Fruit fly (Drosophila melanogaster) whole organism, embryonic: ENCODE data around the gene CG31103.

Experiments used
- BEAF-32 ChIP-seq: fragments of 200-800 bp; sonication (Bioruptor generic); optimal IDR thresholded peaks from 3 replicates; lab custom pipeline; 2017; ENCODE audit warnings: missing biosample characterization, missing genetic modification characterization, mild to moderate bottlenecking, moderate library complexity, missing genetic modification reagents
- Bgb ChIP-seq: fragments of 200-800 bp; sonication (Bioruptor generic); IDR thresholded peaks from 2 replicates; pipeline ENCODE4 v1.3.6; 2022; ENCODE audit warnings: missing biosample characterization, missing genetic modification characterization; ENCODE audit not compliant: partially characterized antibody
- CG10209 ChIP-seq: fragments of 200-800 bp; sonication (Bioruptor generic); optimal IDR thresholded peaks from 3 replicates; lab custom pipeline; 2017; ENCODE audit warnings: missing biosample characterization, mild to moderate bottlenecking, missing genetic modification characterization, missing genetic modification reagents
- CG10543 ChIP-seq: fragments of 200-800 bp; sonication (Bioruptor generic); optimal IDR thresholded peaks from 3 replicates; lab custom pipeline; 2017; ENCODE audit warnings: missing biosample characterization, mild to moderate bottlenecking, missing genetic modification characterization, moderate library complexity
- CG12219 ChIP-seq: fragments of 200-800 bp; sonication (Bioruptor generic); optimal IDR thresholded peaks from 3 replicates; lab custom pipeline; 2018; ENCODE audit warnings: missing biosample characterization, mild to moderate bottlenecking, missing genetic modification characterization
- CG13287 ChIP-seq: fragments of 200-800 bp; sonication (Bioruptor generic); IDR thresholded peaks from 2 replicates; pipeline ENCODE4 v1.3.6; 2022; ENCODE audit warnings: missing biosample characterization, missing genetic modification characterization; ENCODE audit not compliant: partially characterized antibody
- CG1602 ChIP-seq: fragments of 200-800 bp; sonication (Bioruptor generic); optimal IDR thresholded peaks from 3 replicates; lab custom pipeline; 2016; ENCODE audit warnings: missing biosample characterization, missing genetic modification characterization
- CG1647 ChIP-seq: fragments of 200-800 bp; sonication (Bioruptor generic); optimal IDR thresholded peaks from 3 replicates; lab custom pipeline; 2016; ENCODE audit warnings: missing biosample characterization, missing genetic modification characterization
- CG17568 ChIP-seq: fragments of 200-800 bp; sonication (Bioruptor generic); optimal IDR thresholded peaks from 2 replicates; lab custom pipeline; 2018; ENCODE audit warnings: missing biosample characterization, mild to moderate bottlenecking, missing genetic modification characterization, moderate library complexity
- CG18476 ChIP-seq: fragments of 200-800 bp; sonication (Bioruptor generic); optimal IDR thresholded peaks from 2 replicates; lab custom pipeline; 2016; ENCODE audit warnings: missing biosample characterization, mild to moderate bottlenecking, missing genetic modification characterization
- CG31224 ChIP-seq: fragments of 200-800 bp; sonication (Bioruptor generic); IDR thresholded peaks from 2 replicates; pipeline ENCODE4 v1.3.6; 2022; ENCODE audit warnings: missing biosample characterization, missing genetic modification characterization
- CG3281 ChIP-seq: fragments of 200-800 bp; sonication (Bioruptor generic); optimal IDR thresholded peaks from 3 replicates; lab custom pipeline; 2017; ENCODE audit warnings: missing biosample characterization, mild to moderate bottlenecking, missing genetic modification characterization
- CG34224 ChIP-seq: fragments of 200-800 bp; sonication (Bioruptor generic); IDR thresholded peaks from 3 replicates; pipeline ENCODE4 v1.3.6; 2022; ENCODE audit warnings: missing biosample characterization, missing genetic modification characterization; ENCODE audit not compliant: partially characterized antibody
- CG34376 ChIP-seq: fragments of 200-800 bp; sonication (Bioruptor generic); optimal IDR thresholded peaks from 2 replicates; lab custom pipeline; 2018; ENCODE audit warnings: missing biosample characterization, mild to moderate bottlenecking, missing genetic modification characterization
- CG6791 ChIP-seq: fragments of 200-800 bp; sonication (Bioruptor generic); IDR thresholded peaks from 3 replicates; pipeline ENCODE4 v1.3.6; 2022; ENCODE audit warnings: missing biosample characterization, missing genetic modification characterization; ENCODE audit not compliant: partially characterized antibody
- CTCF ChIP-seq: fragments of 200-800 bp; sonication (Bioruptor generic); optimal IDR thresholded peaks from 2 replicates; lab custom pipeline; 2017; ENCODE audit warnings: missing biosample characterization, mild to moderate bottlenecking, missing genetic modification characterization, moderate library complexity
- CoRest ChIP-seq: fragments of 200-800 bp; sonication (Bioruptor generic); optimal IDR thresholded peaks from 3 replicates; lab custom pipeline; 2018; ENCODE audit warnings: missing biosample characterization, mild to moderate bottlenecking, missing genetic modification characterization, moderate library complexity
- D ChIP-seq, 2 experiments: fragments of 200-800 bp in 1 of 2; fragments of >200 bp in 1 of 2; sonication (Bioruptor generic) in 1 of 2; optimal IDR thresholded peaks; 2 replicates in 1 of 2; 3 replicates in 1 of 2; lab custom pipeline; 2017; ENCODE audit warnings: mild to moderate bottlenecking in 1 of 2, missing biosample characterization in 1 of 2, missing genetic modification characterization in 1 of 2, missing genetic modification reagents in 1 of 2
- Dll ChIP-seq: fragments of 200-800 bp; sonication (Bioruptor generic); IDR thresholded peaks from 4 replicates; pipeline ENCODE4 v1.3.6; 2022; ENCODE audit warnings: missing biosample characterization, missing genetic modification characterization; ENCODE audit not compliant: partially characterized antibody
- Dref ChIP-seq: fragments of 200-800 bp; sonication (Bioruptor generic); IDR thresholded peaks from 2 replicates; pipeline ENCODE4 v1.3.6; 2022; ENCODE audit warnings: missing biosample characterization, missing genetic modification characterization
- Ets65A ChIP-seq: fragments of 200-800 bp; sonication (Bioruptor generic); peaks from one replicate; lab custom pipeline; 2016; ENCODE audit warnings: missing biosample characterization, missing genetic modification characterization
- GATAe ChIP-seq: fragments of 200-800 bp; sonication (Bioruptor generic); conservative IDR thresholded peaks from 2 replicates; pipeline ENCODE4 v1.3.6; 2022; ENCODE audit warnings: missing biosample characterization, missing genetic modification characterization
- Gsc ChIP-seq: fragments of 200-800 bp; sonication (Bioruptor generic); IDR thresholded peaks from 2 replicates; pipeline ENCODE4 v1.3.6; 2022; ENCODE audit warnings: missing biosample characterization, missing genetic modification characterization
- Gug ChIP-seq: fragments of 200-800 bp; sonication (Bioruptor generic); IDR thresholded peaks from 4 replicates; pipeline ENCODE4 v1.3.6; 2022; ENCODE audit warnings: missing biosample characterization, missing genetic modification characterization
- Hmr ChIP-seq: fragments of 200-800 bp; sonication (Bioruptor generic); optimal IDR thresholded peaks from 3 replicates; lab custom pipeline; 2017; ENCODE audit warnings: mild to moderate bottlenecking, missing biosample characterization, missing genetic modification reagents, missing genetic modification characterization
- Hmx ChIP-seq: fragments of 200-800 bp; sonication (Bioruptor generic); optimal IDR thresholded peaks from 2 replicates; lab custom pipeline; 2016; ENCODE audit warnings: missing biosample characterization, missing genetic modification characterization
- MBD-R2 ChIP-seq: fragments of 200-800 bp; sonication (Bioruptor generic); IDR thresholded peaks from 2 replicates; pipeline ENCODE4 v1.3.6; 2022; ENCODE audit warnings: missing biosample characterization, missing genetic modification characterization
- Med ChIP-seq: fragments of 200-800 bp; sonication (Bioruptor generic); peaks from one replicate; lab custom pipeline; 2016; ENCODE audit warnings: missing biosample characterization, missing genetic modification characterization, mild to moderate bottlenecking, inconsistent platforms, moderate library complexity
- NC2β ChIP-seq: fragments of 200-800 bp; sonication (Bioruptor generic); optimal IDR thresholded peaks from 2 replicates; lab custom pipeline; 2016; ENCODE audit warnings: missing biosample characterization, missing genetic modification characterization
- Neu2 ChIP-seq: fragments of 200-800 bp; sonication (Bioruptor generic); optimal IDR thresholded peaks from 3 replicates; lab custom pipeline; 2016; ENCODE audit warnings: missing biosample characterization, missing genetic modification characterization, borderline replicate concordance
- Opbp ChIP-seq: fragments of 200-800 bp; sonication (Bioruptor generic); IDR thresholded peaks from 3 replicates; pipeline ENCODE4 v1.3.6; 2022; ENCODE audit warnings: missing biosample characterization, missing genetic modification characterization; ENCODE audit not compliant: partially characterized antibody
- Vsx1 ChIP-seq: fragments of 200-800 bp; sonication (Bioruptor generic); optimal IDR thresholded peaks from 2 replicates; lab custom pipeline; 2017; ENCODE audit warnings: missing biosample characterization, mild to moderate bottlenecking, missing genetic modification characterization, missing genetic modification reagents
- ash1 ChIP-seq: fragments of 200-800 bp; sonication (Bioruptor generic); optimal IDR thresholded peaks from 2 replicates; lab custom pipeline; 2018; ENCODE audit warnings: missing biosample characterization, mild to moderate bottlenecking, missing genetic modification characterization
- ato ChIP-seq: fragments of 200-800 bp; sonication (Bioruptor generic); IDR thresholded peaks from 2 replicates; pipeline ENCODE4 v1.3.6; 2022; ENCODE audit warnings: missing biosample characterization, missing genetic modification characterization; ENCODE audit not compliant: partially characterized antibody
- bbx ChIP-seq: fragments of 200-800 bp; sonication (Bioruptor generic); IDR thresholded peaks from 2 replicates; pipeline ENCODE4 v1.3.6; 2022; ENCODE audit warnings: missing biosample characterization, missing genetic modification characterization; ENCODE audit not compliant: partially characterized antibody
- bigmax ChIP-seq: fragments of 200-800 bp; sonication (Bioruptor generic); optimal IDR thresholded peaks from 2 replicates; lab custom pipeline; 2018; ENCODE audit warnings: missing biosample characterization, mild to moderate bottlenecking, missing genetic modification characterization
- bsh ChIP-seq, 2 experiments: fragments of 200-800 bp; sonication (Bioruptor generic); optimal IDR thresholded peaks; 2 replicates each; lab custom pipeline; 2017 to 2018; ENCODE audit warnings: mild to moderate bottlenecking in 2 of 2, missing biosample characterization in 2 of 2, missing genetic modification characterization in 2 of 2, moderate library complexity in 1 of 2
- dm ChIP-seq: fragments of 200-800 bp; sonication (Bioruptor generic); optimal IDR thresholded peaks from 3 replicates; lab custom pipeline; 2016; ENCODE audit warnings: missing biosample characterization, missing genetic modification characterization
- ems ChIP-seq: fragments of 200-800 bp; sonication (Bioruptor generic); optimal IDR thresholded peaks from 3 replicates; lab custom pipeline; 2016; ENCODE audit warnings: missing biosample characterization, missing genetic modification characterization
- gt ChIP-seq: fragments of 200-800 bp; sonication (Bioruptor generic); IDR thresholded peaks from 2 replicates; pipeline ENCODE4 v1.3.6; 2022; ENCODE audit warnings: missing biosample characterization, missing genetic modification characterization
- her ChIP-seq: fragments of 200-800 bp; sonication (Bioruptor generic); optimal IDR thresholded peaks from 2 replicates; lab custom pipeline; 2016; ENCODE audit warnings: missing biosample characterization, missing genetic modification characterization
- nerfin-2 ChIP-seq: fragments of 200-800 bp; sonication (Bioruptor generic); IDR thresholded peaks from 2 replicates; pipeline ENCODE4 v1.3.6; 2022; ENCODE audit warnings: missing biosample characterization, missing genetic modification characterization; ENCODE audit not compliant: partially characterized antibody
- sd ChIP-seq: fragments of 200-800 bp; sonication (Bioruptor generic); optimal IDR thresholded peaks from 3 replicates; lab custom pipeline; 2018; ENCODE audit warnings: missing biosample characterization, mild to moderate bottlenecking, missing genetic modification characterization, moderate library complexity
- sens-2 ChIP-seq: fragments of 200-800 bp; sonication (Bioruptor generic); IDR thresholded peaks from 2 replicates; pipeline ENCODE4 v1.3.6; 2022; ENCODE audit warnings: missing biosample characterization, missing genetic modification characterization
- tin ChIP-seq: fragments of 200-800 bp; sonication (Bioruptor generic); optimal IDR thresholded peaks from 3 replicates; lab custom pipeline; 2016; ENCODE audit warnings: missing biosample characterization, missing genetic modification characterization
- tna ChIP-seq: fragments of 200-800 bp; sonication (Bioruptor generic); IDR thresholded peaks from 2 replicates; pipeline ENCODE4 v1.3.6; 2022; ENCODE audit warnings: missing biosample characterization, missing genetic modification characterization; ENCODE audit not compliant: partially characterized antibody
- unpg ChIP-seq: fragments of 200-800 bp; sonication (Bioruptor generic); optimal IDR thresholded peaks from 3 replicates; lab custom pipeline; 2018; ENCODE audit warnings: missing biosample characterization, mild to moderate bottlenecking, missing genetic modification characterization, moderate library complexity
- vnd ChIP-seq: fragments of 200-800 bp; sonication (Bioruptor generic); IDR thresholded peaks from 3 replicates; pipeline ENCODE4 v1.3.6; 2022; ENCODE audit warnings: missing biosample characterization, missing genetic modification characterization; ENCODE audit not compliant: partially characterized antibody
- wdn ChIP-seq: fragments of 200-800 bp; sonication (Bioruptor generic); IDR thresholded peaks from 2 replicates; pipeline ENCODE4 v1.3.6; 2022; ENCODE audit warnings: missing biosample characterization, missing genetic modification characterization

CG31103 gene

dm6 chr3R:25221203-25221807, 2.2 kb downstream of the CG31103 start, which contains the start of gene Alg9 (continued):
- no peak for TF ChIP-seq GATAe (GFP tag; lab: Robert Waterston, UW)
- no peak for TF ChIP-seq tin (GFP tag; lab: Kevin White, UChicago)
- no peak for TF ChIP-seq CG1647 (GFP tag; lab: Kevin White, UChicago)
- TF ChIP-seq CG17568 (GFP tag; lab: Kevin White, UChicago), result no peak
- TF ChIP-seq CTCF, result peak; percentile 30
- no peak for TF ChIP-seq CG10209
- peak; percentile 88 for TF ChIP-seq Med (GFP tag; lab: Kevin White, UChicago)
- TF ChIP-seq CG1602 (GFP tag; lab: Kevin White, UChicago), result no peak
- TF ChIP-seq D (optimal IDR thresholded peaks at IDR 0.05; lab: Kevin White, UChicago), result no peak
- no peak for TF ChIP-seq D (GFP tag; optimal IDR thresholded peaks at IDR 0.05; lab: Kevin White, UChicago)
- TF ChIP-seq bsh (GFP tag; optimal IDR thresholded peaks at IDR 0.05; lab: Kevin White, UChicago), result no peak
- no peak for TF ChIP-seq bigmax (GFP tag; lab: Kevin White, UChicago)
- no peak for TF ChIP-seq CG18476 (GFP tag; lab: Kevin White, UChicago)
- TF ChIP-seq sd (tag; lab: Kevin White, UChicago), result no peak
- TF ChIP-seq ash1 (GFP tag; lab: Kevin White, UChicago), result no peak
- TF ChIP-seq tna (GFP tag; lab: Robert Waterston, UW), result peak; percentile 95
- TF ChIP-seq Hmx, result no peak
- TF ChIP-seq MBD-R2 (GFP tag; lab: Robert Waterston, UW), result peak; percentile 72; the same call in 1 of the 2 replicates
- no peak for TF ChIP-seq Neu2 (GFP tag; lab: Kevin White, UChicago)
- peak; percentile 2; the same call in 1 of the 4 replicates for TF ChIP-seq Gug (GFP tag; lab: Robert Waterston, UW)
- peak; percentile 92 for TF ChIP-seq bbx
- TF ChIP-seq CoRest (tag; lab: Kevin White, UChicago), result peak; percentile 47
- peak; percentile 94 for TF ChIP-seq CG13287 (GFP tag; lab: Robert Waterston, UW)
- TF ChIP-seq CG3281, result no peak
- peak; percentile 94 for TF ChIP-seq CG34224
- no peak for TF ChIP-seq gt
- peak; percentile 93 for TF ChIP-seq nerfin-2 (GFP tag; lab: Robert Waterston, UW)
- TF ChIP-seq ems (GFP tag; lab: Kevin White, UChicago), result peak; percentile 16
- TF ChIP-seq CG31224, result no peak
- peak; percentile 86 for TF ChIP-seq ato
- peak; percentile 93 for TF ChIP-seq Bgb (GFP tag; lab: Robert Waterston, UW)
- peak; percentile 89 for TF ChIP-seq Dll
- TF ChIP-seq BEAF-32 (GFP tag; lab: Kevin White, UChicago), result peak; percentile 84
- no peak for TF ChIP-seq Vsx1 (GFP tag; lab: Kevin White, UChicago)
- TF ChIP-seq Gsc (GFP tag; lab: Robert Waterston, UW), result no peak
- peak; percentile 90; the same call in 2 of the 3 replicates for TF ChIP-seq Opbp (GFP tag; lab: Robert Waterston, UW)
- peak; percentile 94 for TF ChIP-seq Dref (GFP tag; lab: Robert Waterston, UW)
- no peak for TF ChIP-seq unpg
- TF ChIP-seq Hmr (GFP tag; lab: Kevin White, UChicago), result no peak
- peak; percentile 17 for TF ChIP-seq dm (GFP tag; lab: Kevin White, UChicago)
- no peak for TF ChIP-seq sens-2 (GFP tag; lab: Robert Waterston, UW)
- TF ChIP-seq CG6791 (GFP tag; lab: Robert Waterston, UW), result peak; percentile 92
- TF ChIP-seq CG12219 (GFP tag; lab: Kevin White, UChicago), result no peak
- no peak for TF ChIP-seq CG34376 (GFP tag; lab: Kevin White, UChicago)
- no peak for TF ChIP-seq Ets65A (GFP tag; lab: Kevin White, UChicago)
- TF ChIP-seq vnd, result peak; percentile 88
- no peak for TF ChIP-seq NC2β (GFP tag; lab: Kevin White, UChicago)
- TF ChIP-seq wdn (GFP tag; lab: Robert Waterston, UW), result no peak
- TF ChIP-seq her, result no peak
- no peak for TF ChIP-seq CG10543
